Worm (Caenorhabditis elegans): Measurements from ENCODE around the gene M01E10.3.
A peak's percentile ranks its signal among the peaks of the same experiment; 100 is the strongest.

Gene M01E10.3

ce11 chrIII:2100842-2101241 is 46.9 kb upstream of the M01E10.3 start (continued):
- TF ChIP-seq elt-3 (tag; optimal IDR thresholded peaks at IDR 0.05) (no peak), nhr-10 (tag; optimal IDR thresholded peaks at IDR 0.05) (peak; percentile 40), ceh-16 (tag; optimal IDR thresholded peaks at IDR 0.05) (no peak), elt-1 (tag; optimal IDR thresholded peaks at IDR 0.05) (no peak)

ce11 chrIII:2099808-2100366 is 45.9 kb upstream of the M01E10.3 start:
- no peak for TF ChIP-seq ztf-4 (tag; optimal IDR thresholded peaks at IDR 0.05)
- no peak for TF ChIP-seq ZK546.5 (tag; optimal IDR thresholded peaks at IDR 0.05)
- no peak for TF ChIP-seq lsy-2 (tag; optimal IDR thresholded peaks at IDR 0.05)
- no peak for TF ChIP-seq egl-27 (tag; optimal IDR thresholded peaks at IDR 0.05)
- no peak for TF ChIP-seq zag-1 (tag; optimal IDR thresholded peaks at IDR 0.05)
- TF ChIP-seq aly-2 (tag; optimal IDR thresholded peaks at IDR 0.05) = no peak
- TF ChIP-seq nhr-23 (tag; optimal IDR thresholded peaks at IDR 0.05) = no peak
- no peak for TF ChIP-seq unc-55 (GFP tag; optimal IDR thresholded peaks at IDR 0.05)
- TF ChIP-seq nhr-25 (tag; optimal IDR thresholded peaks at IDR 0.05) = no peak
- TF ChIP-seq fos-1 (tag; optimal IDR thresholded peaks at IDR 0.05) = peak; percentile 98
- no peak for TF ChIP-seq unc-62 (GFP tag; optimal IDR thresholded peaks at IDR 0.05)
- no peak for TF ChIP-seq alr-1 (tag; optimal IDR thresholded peaks at IDR 0.05)
- no peak for TF ChIP-seq C34F6.9 (tag; optimal IDR thresholded peaks at IDR 0.05)
- TF ChIP-seq crh-2 (tag; optimal IDR thresholded peaks at IDR 0.05) = peak; percentile 67

DNA sequence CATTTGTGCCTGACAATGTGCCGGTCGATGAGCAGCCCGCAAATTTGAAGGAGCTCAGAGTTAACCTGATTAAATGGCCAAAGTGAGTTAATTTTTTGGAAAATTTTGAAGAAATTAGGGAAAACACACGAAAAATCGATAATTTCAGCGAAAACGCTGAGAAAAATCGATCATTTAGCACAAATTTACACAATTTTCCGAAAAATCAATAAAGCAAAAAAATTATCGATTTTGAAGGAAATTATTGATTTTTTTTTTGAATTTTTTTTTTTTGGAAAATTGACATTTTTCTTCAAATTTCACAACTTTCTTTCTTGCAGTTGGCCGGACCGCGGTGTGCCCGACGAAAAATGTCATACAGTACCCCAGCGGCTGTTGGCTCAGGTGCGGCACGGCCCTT is 44.2 kb upstream of the M01E10.3 start:
- TF ChIP-seq ama-1 (optimal IDR thresholded peaks at IDR 0.05) (no peak), C34F6.9 (tag; optimal IDR thresholded peaks at IDR 0.05) (no peak), sem-4 (tag; optimal IDR thresholded peaks at IDR 0.05) (no peak), nhr-237 (tag; optimal IDR thresholded peaks at IDR 0.05) (no peak), mab-5 (tag; optimal IDR thresholded peaks at IDR 0.05) (no peak), elt-1 (tag; optimal IDR thresholded peaks at IDR 0.05) (no peak), zag-1 (tag; optimal IDR thresholded peaks at IDR 0.05) (no peak), ZK546.5 (tag; optimal IDR thresholded peaks at IDR 0.05) (no peak), nhr-11 (tag; optimal IDR thresholded peaks at IDR 0.05) (no peak), mdl-1 (tag; optimal IDR thresholded peaks at IDR 0.05) (no peak), ztf-4 (tag; optimal IDR thresholded peaks at IDR 0.05) (no peak), unc-55 (GFP tag; optimal IDR thresholded peaks at IDR 0.05) (no peak), sma-3 (GFP tag; optimal IDR thresholded peaks at IDR 0.05) (no peak), lin-11 (tag; optimal IDR thresholded peaks at IDR 0.05) (no peak), nhr-25 (tag; optimal IDR thresholded peaks at IDR 0.05) (no peak)

ce11 chrIII:2092409-2092808 is 38.4 kb upstream of the M01E10.3 start, which contains the start of gene Y48G9A.9:
TSS of gene Y48G9A.9 (plus strand) at chrIII:2092709.
- TF ChIP-seq elt-1 (tag; optimal IDR thresholded peaks at IDR 0.05) (no peak), blmp-1 (tag; optimal IDR thresholded peaks at IDR 0.05; ENCODE audit: insufficient read depth) (no peak)

ce11 chrIII:2091367-2091766 is 37.4 kb upstream of the M01E10.3 start:
- TF ChIP-seq dmd-4 (tag; optimal IDR thresholded peaks at IDR 0.05) (no peak), nhr-6 (tag; optimal IDR thresholded peaks at IDR 0.05) (no peak), fos-1 (tag; optimal IDR thresholded peaks at IDR 0.05) (peak; percentile 67), nhr-10 (tag; optimal IDR thresholded peaks at IDR 0.05) (no peak)

- no peak for TF ChIP-seq unc-55 (GFP tag; optimal IDR thresholded peaks at IDR 0.05)
- peak; percentile 11 for TF ChIP-seq nhr-21 (tag; optimal IDR thresholded peaks at IDR 0.05)
- no peak for TF ChIP-seq nhr-23 (tag; optimal IDR thresholded peaks at IDR 0.05)
- no peak for TF ChIP-seq nhr-237 (tag; optimal IDR thresholded peaks at IDR 0.05)
- no peak for TF ChIP-seq R02D3.7 (tag; optimal IDR thresholded peaks at IDR 0.05)
- peak; percentile 73 for TF ChIP-seq F13H6.1 (tag; optimal IDR thresholded peaks at IDR 0.05)
- no peak for TF ChIP-seq mbf-1 (tag; optimal IDR thresholded peaks at IDR 0.05)
- TF ChIP-seq nhr-129 (tag; optimal IDR thresholded peaks at IDR 0.05) = peak; percentile 59
- no peak for TF ChIP-seq lin-39 (tag; optimal IDR thresholded peaks at IDR 0.05)
- TF ChIP-seq nhr-10 (tag; optimal IDR thresholded peaks at IDR 0.05) = no peak
- no peak for TF ChIP-seq mdl-1 (tag; optimal IDR thresholded peaks at IDR 0.05)
- TF ChIP-seq zag-1 (tag; optimal IDR thresholded peaks at IDR 0.05) = no peak
- TF ChIP-seq nhr-11 (tag; optimal IDR thresholded peaks at IDR 0.05) = no peak
- peak; percentile 63 for TF ChIP-seq sem-4 (tag; optimal IDR thresholded peaks at IDR 0.05)
- TF ChIP-seq Y55F3AM.14 (GFP tag; optimal IDR thresholded peaks at IDR 0.05) = no peak
- TF ChIP-seq fos-1 (tag; optimal IDR thresholded peaks at IDR 0.05) = peak; percentile 89
- TF ChIP-seq C34F6.9 (tag; optimal IDR thresholded peaks at IDR 0.05) = peak; percentile 64
- TF ChIP-seq dmd-4 (tag; optimal IDR thresholded peaks at IDR 0.05) = no peak
- TF ChIP-seq aly-2 (tag; optimal IDR thresholded peaks at IDR 0.05) = no peak
- TF ChIP-seq sma-9 (GFP tag; optimal IDR thresholded peaks at IDR 0.05) = no peak
- no peak for TF ChIP-seq sma-9 (tag; optimal IDR thresholded peaks at IDR 0.05)
- TF ChIP-seq ztf-11 (tag; optimal IDR thresholded peaks at IDR 0.05) = no peak
- no peak for TF ChIP-seq elt-1 (tag; optimal IDR thresholded peaks at IDR 0.05)
- TF ChIP-seq crh-2 (tag; optimal IDR thresholded peaks at IDR 0.05) = peak; percentile 75
- TF ChIP-seq nhr-6 (tag; optimal IDR thresholded peaks at IDR 0.05) = peak; percentile 63
- TF ChIP-seq blmp-1 (tag; optimal IDR thresholded peaks at IDR 0.05; ENCODE audit: insufficient read depth) = peak; percentile 37
- no peak for TF ChIP-seq egl-27 (tag; optimal IDR thresholded peaks at IDR 0.05)
- TF ChIP-seq nhr-25 (tag; optimal IDR thresholded peaks at IDR 0.05) = peak; percentile 87
- no peak for TF ChIP-seq ceh-16 (tag; optimal IDR thresholded peaks at IDR 0.05)
- no peak for TF ChIP-seq nhr-12 (tag; optimal IDR thresholded peaks at IDR 0.05)
- peak; percentile 27 for TF ChIP-seq ztf-4 (tag; optimal IDR thresholded peaks at IDR 0.05)
- peak; percentile 80 for TF ChIP-seq sma-3 (GFP tag; optimal IDR thresholded peaks at IDR 0.05)
Observed at ce11 chrIII:2090695-2091094, 36.7 kb upstream of the M01E10.3 start.
